Worm (Caenorhabditis elegans) whole organism, midembryonic: Measurements from ENCODE around the gene F16G10.7.

Source experiments
- T22C8.4 ChIP-seq: fragments of 200-800 bp; sonication (Bioruptor generic); IDR thresholded peaks from 2 replicates; pipeline ENCODE4 v1.3.6; 2022; ENCODE audit warnings: missing genetic modification characterization, missing compliant biosample characterization
- flt-1 ChIP-seq: fragments of 200-800 bp; sonication (Bioruptor generic); IDR thresholded peaks from 2 replicates; pipeline ENCODE4 v1.3.6; 2022; ENCODE audit warnings: missing genetic modification characterization, missing compliant biosample characterization
- klf-2 ChIP-seq: fragments of 200-800 bp; sonication (Bioruptor generic); conservative IDR thresholded peaks from 2 replicates; pipeline ENCODE4 v1.3.6; 2022; ENCODE audit warnings: missing genetic modification reagents, missing genetic modification characterization, missing compliant biosample characterization
- med-1 ChIP-seq: sonication (generic microtip); optimal IDR thresholded peaks from 2 replicates; lab custom pipeline; 2017; ENCODE audit warnings: missing genetic modification characterization, mild to moderate bottlenecking, missing compliant biosample characterization, antibody characterized with exemption, missing genetic modification reagents; ENCODE audit not compliant: insufficient read depth
- tab-1 ChIP-seq: fragments of 200-800 bp; sonication (Bioruptor generic); IDR thresholded peaks from 2 replicates; pipeline ENCODE4 v1.3.6; 2022; ENCODE audit warnings: missing genetic modification characterization, missing compliant biosample characterization

ce11 chrII:2335572-2335971, 44.5 kb downstream of the F16G10.7 start, which contains the start of gene F43C11.7:
- TF ChIP-seq flt-1 (GFP tag; lab: Robert Waterston, UW) (no peak), med-1 (no peak), T22C8.4 (GFP tag; lab: Robert Waterston, UW) (no peak), klf-2 (GFP tag; lab: Robert Waterston, UW) (no peak), tab-1 (GFP tag; lab: Robert Waterston, UW) (no peak)
